Worm (Caenorhabditis elegans) whole organism, L1 larva: ENCODE measurements around the gene osm-1.

Experiments
- C04F5.9 ChIP-seq: sonication (generic microtip); optimal IDR thresholded peaks from 2 replicates; lab custom pipeline; 2016; ENCODE audit warnings: missing genetic modification characterization, missing compliant biosample characterization
- C16A3.4 ChIP-seq: fragments of 150-350 bp; optimal IDR thresholded peaks from 2 replicates; lab custom pipeline; 2014; ENCODE audit warnings: missing biosample characterization, missing genetic modification characterization
- F16B12.6 ChIP-seq: fragments of 150-350 bp; optimal IDR thresholded peaks from 2 replicates; lab custom pipeline; 2014; ENCODE audit warnings: missing biosample characterization, missing genetic modification characterization
- Y116A8C.19 ChIP-seq: sonication (generic microtip); optimal IDR thresholded peaks from 2 replicates; lab custom pipeline; 2016; ENCODE audit warnings: missing compliant biosample characterization, missing genetic modification characterization, borderline replicate concordance
- aly-2 ChIP-seq: fragments of 150-350 bp; optimal IDR thresholded peaks from 2 replicates; lab custom pipeline; 2014; ENCODE audit warnings: missing biosample characterization, missing genetic modification characterization
- ama-1 ChIP-seq: fragments of 150-350 bp; optimal IDR thresholded peaks from 2 replicates; lab custom pipeline; 2014
- blmp-1 ChIP-seq: fragments of 150-350 bp; optimal IDR thresholded peaks from 2 replicates; lab custom pipeline; 2014; ENCODE audit warnings: missing biosample characterization, missing genetic modification characterization
- ceh-8 ChIP-seq: fragments of 200-800 bp; sonication (Bioruptor generic); optimal IDR thresholded peaks from 2 replicates; lab custom pipeline; 2018; ENCODE audit warnings: mild to moderate bottlenecking, missing genetic modification characterization, moderate library complexity, missing compliant biosample characterization
- ceh-88 ChIP-seq: fragments of 200-800 bp; sonication (Bioruptor generic); IDR thresholded peaks from 2 replicates; pipeline ENCODE4 v1.3.6; 2022; ENCODE audit warnings: missing genetic modification characterization, missing compliant biosample characterization
- ceh-90 ChIP-seq: sonication (generic microtip); optimal IDR thresholded peaks from 2 replicates; lab custom pipeline; 2016; ENCODE audit warnings: missing genetic modification characterization, missing compliant biosample characterization
- dpl-1 ChIP-seq, 3 experiments: fragments of 150-350 bp in 2 of 3; sonication (generic microtip) in 1 of 3; optimal IDR thresholded peaks; 2 replicates each; lab custom pipeline; 2014 to 2017; ENCODE audit warnings: missing biosample characterization in 3 of 3, missing genetic modification characterization in 3 of 3, missing genetic modification reagents in 3 of 3
- dsc-1 ChIP-seq: sonication (generic microtip); optimal IDR thresholded peaks from 2 replicates; lab custom pipeline; 2016; ENCODE audit warnings: mild to moderate bottlenecking, missing genetic modification characterization, missing compliant biosample characterization
- efl-1 ChIP-seq, 4 experiments: fragments of 150-350 bp; optimal IDR thresholded peaks in 3 of 4; peaks in 1 of 4; 1 replicate in 1 of 4; 2 replicates in 3 of 4; lab custom pipeline; 2014; ENCODE audit warnings: missing biosample characterization in 2 of 4, missing genetic modification characterization in 2 of 4, missing genetic modification reagents in 2 of 4
- egl-27 ChIP-seq, 2 experiments: fragments of 150-350 bp in 1 of 2; sonication (generic microtip); optimal IDR thresholded peaks; 3 replicates each; lab custom pipeline; 2017 to 2018; ENCODE audit warnings: missing biosample characterization in 2 of 2, missing genetic modification characterization in 2 of 2, missing genetic modification reagents in 2 of 2
- elt-2 ChIP-seq: sonication (generic microtip); optimal IDR thresholded peaks from 2 replicates; lab custom pipeline; 2016; ENCODE audit warnings: missing genetic modification characterization, mild to moderate bottlenecking, inconsistent platforms, missing compliant biosample characterization, missing genetic modification reagents
- elt-3 ChIP-seq, 6 experiments: fragments of 150-350 bp in 1 of 6; sonication (generic microtip); optimal IDR thresholded peaks; 2 replicates each; lab custom pipeline; 2017 to 2018; ENCODE audit warnings: missing biosample characterization in 6 of 6, missing genetic modification characterization in 6 of 6, inconsistent platforms in 1 of 6
- ets-5 ChIP-seq: fragments of 200-800 bp; sonication (Bioruptor generic); IDR thresholded peaks from 2 replicates; pipeline ENCODE4 v1.3.6; 2022; ENCODE audit warnings: missing genetic modification characterization, missing compliant biosample characterization
- fkh-8 ChIP-seq: sonication (generic microtip); optimal IDR thresholded peaks from 2 replicates; lab custom pipeline; 2016; ENCODE audit warnings: mild to moderate bottlenecking, missing genetic modification characterization, missing compliant biosample characterization
- fos-1 ChIP-seq: fragments of 150-350 bp; optimal IDR thresholded peaks from 2 replicates; lab custom pipeline; 2014; ENCODE audit warnings: missing biosample characterization, missing genetic modification characterization
- grh-1 ChIP-seq: fragments of 200-800 bp; sonication (Bioruptor generic); IDR thresholded peaks from 2 replicates; pipeline ENCODE4 v1.3.6; 2022; ENCODE audit warnings: missing genetic modification reagents, missing genetic modification characterization, missing compliant biosample characterization
- hlh-4 ChIP-seq: sonication (generic microtip); optimal IDR thresholded peaks from 2 replicates; lab custom pipeline; 2016; ENCODE audit warnings: mild to moderate bottlenecking, missing genetic modification characterization, missing compliant biosample characterization
- hpl-2 ChIP-seq: fragments of 150-350 bp; optimal IDR thresholded peaks from 2 replicates; lab custom pipeline; 2014; ENCODE audit warnings: missing biosample characterization, missing genetic modification reagents, missing genetic modification characterization
- irx-1 ChIP-seq: sonication (generic microtip); optimal IDR thresholded peaks from 2 replicates; lab custom pipeline; 2016; ENCODE audit warnings: missing genetic modification characterization, missing compliant biosample characterization
- jun-1 ChIP-seq: fragments of 150-350 bp; optimal IDR thresholded peaks from 2 replicates; lab custom pipeline; 2014; ENCODE audit warnings: missing biosample characterization, missing genetic modification reagents, missing genetic modification characterization
- lin-13 ChIP-seq: fragments of 150-350 bp; optimal IDR thresholded peaks from 2 replicates; lab custom pipeline; 2014; ENCODE audit warnings: missing biosample characterization, missing genetic modification reagents, missing genetic modification characterization
- lin-14 ChIP-seq: fragments of 200-800 bp; sonication (Bioruptor generic); optimal IDR thresholded peaks from 2 replicates; lab custom pipeline; 2018; ENCODE audit warnings: mild to moderate bottlenecking, missing genetic modification characterization, moderate library complexity, missing compliant biosample characterization
- lin-15B ChIP-seq: fragments of 150-350 bp; sonication (generic microtip); optimal IDR thresholded peaks from 3 replicates; lab custom pipeline; 2014; ENCODE audit warnings: missing biosample characterization, missing genetic modification characterization
- lin-35 ChIP-seq, 2 experiments: fragments of 150-350 bp; optimal IDR thresholded peaks; 2 replicates each; lab custom pipeline; 2014; ENCODE audit warnings: missing biosample characterization in 2 of 2, missing genetic modification characterization in 2 of 2, missing genetic modification reagents in 2 of 2
- mdl-1 ChIP-seq, 2 experiments: fragments of 150-350 bp; optimal IDR thresholded peaks; 2 replicates each; lab custom pipeline; 2014 to 2017; ENCODE audit warnings: missing biosample characterization in 2 of 2, missing genetic modification characterization in 2 of 2, inconsistent platforms in 1 of 2
- nhr-11 ChIP-seq: fragments of 150-350 bp; optimal IDR thresholded peaks from 2 replicates; lab custom pipeline; 2014; ENCODE audit warnings: missing biosample characterization, missing genetic modification characterization
- nhr-20 ChIP-seq: sonication (generic microtip); optimal IDR thresholded peaks from 2 replicates; lab custom pipeline; 2016; ENCODE audit warnings: mild to moderate bottlenecking, missing genetic modification characterization, missing compliant biosample characterization
- nhr-28 ChIP-seq: fragments of 150-350 bp; optimal IDR thresholded peaks from 2 replicates; lab custom pipeline; 2014; ENCODE audit warnings: missing biosample characterization, missing genetic modification characterization
- nhr-47 ChIP-seq: sonication (generic microtip); optimal IDR thresholded peaks from 2 replicates; lab custom pipeline; 2016; ENCODE audit warnings: mild to moderate bottlenecking, missing genetic modification characterization, moderate library complexity, missing compliant biosample characterization
- nhr-77 ChIP-seq: fragments of 150-350 bp; optimal IDR thresholded peaks from 2 replicates; lab custom pipeline; 2014; ENCODE audit warnings: missing biosample characterization, missing genetic modification characterization
- pax-3 ChIP-seq: fragments of 200-800 bp; sonication (Bioruptor generic); optimal IDR thresholded peaks from 2 replicates; lab custom pipeline; 2018; ENCODE audit warnings: mild to moderate bottlenecking, missing genetic modification characterization, moderate library complexity, missing compliant biosample characterization
- pqm-1 ChIP-seq: sonication (generic microtip); optimal IDR thresholded peaks from 3 replicates; lab custom pipeline; 2017; ENCODE audit warnings: missing biosample characterization, missing genetic modification characterization
- skn-1 ChIP-seq: fragments of 150-350 bp; optimal IDR thresholded peaks from 2 replicates; lab custom pipeline; 2014; ENCODE audit warnings: missing biosample characterization, missing genetic modification characterization
- swsn-7 ChIP-seq: sonication (generic microtip); optimal IDR thresholded peaks from 2 replicates; lab custom pipeline; 2016; ENCODE audit warnings: missing genetic modification characterization, missing compliant biosample characterization
- tbx-2 ChIP-seq: sonication (generic microtip); optimal IDR thresholded peaks from 2 replicates; lab custom pipeline; 2016; ENCODE audit warnings: missing genetic modification characterization, missing compliant biosample characterization
- tlp-1 ChIP-seq: fragments of 150-350 bp; optimal IDR thresholded peaks from 2 replicates; lab custom pipeline; 2014; ENCODE audit warnings: missing biosample characterization, missing genetic modification characterization
- unc-30 ChIP-seq: sonication (generic microtip); optimal IDR thresholded peaks from 2 replicates; lab custom pipeline; 2017; ENCODE audit warnings: missing biosample characterization, missing genetic modification characterization
- unc-98 ChIP-seq: fragments of 200-800 bp; sonication (Bioruptor generic); IDR thresholded peaks from 2 replicates; pipeline ENCODE4 v1.3.6; 2022; ENCODE audit warnings: missing genetic modification characterization, missing compliant biosample characterization
- xbp-1 ChIP-seq: sonication (generic microtip); optimal IDR thresholded peaks from 2 replicates; lab custom pipeline; 2016; ENCODE audit warnings: missing genetic modification characterization, missing compliant biosample characterization
- zip-4 ChIP-seq: fragments of 200-800 bp; sonication (Bioruptor generic); optimal IDR thresholded peaks from 2 replicates; lab custom pipeline; 2018; ENCODE audit warnings: mild to moderate bottlenecking, missing genetic modification characterization, moderate library complexity, missing compliant biosample characterization
- ztf-4 ChIP-seq: fragments of 150-350 bp; optimal IDR thresholded peaks from 2 replicates; lab custom pipeline; 2014; ENCODE audit warnings: missing biosample characterization, missing genetic modification characterization

osm-1 gene

ce11 chrX:16590803-16591202 is 50.3 kb downstream of the osm-1 start (continued):
- TF ChIP-seq unc-98 (GFP tag; lab: Robert Waterston, UW) (no peak), fos-1 (tag; lab: Kevin White, UChicago) (peak; percentile 52), egl-27 (tag; optimal IDR thresholded peaks at IDR 0.05; lab: Kevin White, UChicago) (no peak), elt-2 (tag; lab: Kevin White, UChicago) (no peak), blmp-1 (tag; lab: Kevin White, UChicago) (peak; percentile 26), jun-1 (tag; lab: Kevin White, UChicago) (peak; percentile 27), C04F5.9 (tag; lab: Kevin White, UChicago) (no peak), lin-35 (GFP tag; optimal IDR thresholded peaks at IDR 0.05; lab: Kevin White, UChicago) (peak; percentile 26 to 72), pax-3 (tag; lab: Kevin White, UChicago) (peak; percentile 26), hlh-4 (no peak), unc-30 (tag; lab: Kevin White, UChicago) (no peak), Y116A8C.19 (tag; lab: Kevin White, UChicago) (no peak), nhr-11 (tag; lab: Kevin White, UChicago) (no peak), irx-1 (tag; lab: Kevin White, UChicago) (peak; percentile 52), C16A3.4 (tag; lab: Kevin White, UChicago) (peak; percentile 71), ceh-8 (no peak), ceh-88 (GFP tag; lab: Robert Waterston, UW) (peak; percentile 56; the same call in 1 of the 2 replicates), nhr-47 (tag; lab: Kevin White, UChicago) (peak; percentile 80), nhr-20 (tag; lab: Kevin White, UChicago) (peak; percentile 78), grh-1 (peak; percentile 66), ceh-90 (tag; lab: Kevin White, UChicago) (no peak), pqm-1 (tag; lab: Kevin White, UChicago) (no peak), tbx-2 (tag; lab: Kevin White, UChicago) (peak; percentile 64), mdl-1 (tag; optimal IDR thresholded peaks at IDR 0.05; lab: Kevin White, UChicago) (peak in 1 of 2 experiments; percentile 76), elt-3 (tag; optimal IDR thresholded peaks at IDR 0.05; lab: Kevin White, UChicago) (peak in 1 of 6 experiments; percentile 70), ets-5 (no peak), aly-2 (tag; lab: Kevin White, UChicago) (peak; percentile 17), skn-1 (tag; lab: Kevin White, UChicago) (peak; percentile 53), hpl-2 (no peak), zip-4 (GFP tag; lab: Kevin White, UChicago) (no peak), lin-13 (no peak)

- TF ChIP-seq tlp-1 (tag; lab: Kevin White, UChicago): no peak
- no peak for TF ChIP-seq efl-1 (optimal IDR thresholded peaks at IDR 0.05; lab: Kevin White, UChicago)
- TF ChIP-seq efl-1 (GFP tag; optimal IDR thresholded peaks at IDR 0.05 in 1 of 2; lab: Kevin White, UChicago): peak in 1 of 2 experiments; percentile 87
- no peak for TF ChIP-seq nhr-28 (tag; lab: Kevin White, UChicago)
- TF ChIP-seq, all 84 proteins: peak for 1
Measured at ce11 chrX:16591533-16591932, 51.1 kb downstream of the osm-1 start.

ce11 chrX:16594931-16595330 is 54.5 kb downstream of the osm-1 start, which contains the start of gene cdh-9:
Gene cdh-9 (plus strand): TSS chrX:16595231.
- TF ChIP-seq ama-1: no peak

- TF ChIP-seq unc-98 (GFP tag; lab: Robert Waterston, UW): no peak
- TF ChIP-seq elt-3 (tag; optimal IDR thresholded peaks at IDR 0.05; lab: Kevin White, UChicago): no peak
- TF ChIP-seq lin-15B (tag; lab: Kevin White, UChicago): no peak
- TF ChIP-seq blmp-1 (tag; lab: Kevin White, UChicago): no peak
- no peak for TF ChIP-seq unc-30 (tag; lab: Kevin White, UChicago)
- no peak for TF ChIP-seq ceh-90 (tag; lab: Kevin White, UChicago)
- no peak for TF ChIP-seq F16B12.6 (tag; lab: Kevin White, UChicago)
- TF ChIP-seq swsn-7 (tag; lab: Kevin White, UChicago): no peak
- TF ChIP-seq jun-1 (tag; lab: Kevin White, UChicago): no peak
- no peak for TF ChIP-seq xbp-1
- TF ChIP-seq dsc-1 (tag; lab: Kevin White, UChicago): peak; percentile 37
- TF ChIP-seq zip-4 (GFP tag; lab: Kevin White, UChicago): no peak
- peak; percentile 2 for TF ChIP-seq fkh-8 (tag; lab: Kevin White, UChicago)
- peak; percentile 38 for TF ChIP-seq lin-14
- TF ChIP-seq nhr-77 (tag; lab: Kevin White, UChicago): no peak
- no peak for TF ChIP-seq mdl-1 (tag; optimal IDR thresholded peaks at IDR 0.05; lab: Kevin White, UChicago)
- TF ChIP-seq dpl-1 (GFP tag; optimal IDR thresholded peaks at IDR 0.05; lab: Kevin White, UChicago): no peak
- no peak for TF ChIP-seq ztf-4
- TF ChIP-seq C04F5.9 (tag; lab: Kevin White, UChicago): no peak
- no peak for TF ChIP-seq tlp-1 (tag; lab: Kevin White, UChicago)
- TF ChIP-seq lin-13: no peak
Measured at ce11 chrX:16595522-16596282, 55.2 kb downstream of the osm-1 start.
